Fruit fly (Drosophila melanogaster) whole organism, embryonic: ENCODE results near the gene rdog.
A peak's percentile ranks its signal among the peaks of the same experiment; 100 is the strongest.

Experiments used
- BtbVII ChIP-seq: fragments of 200-800 bp; sonication (Bioruptor generic); optimal IDR thresholded peaks from 3 replicates; lab custom pipeline; 2017; ENCODE audit warnings: missing biosample characterization, mild to moderate bottlenecking, missing genetic modification characterization
- Bteb2 ChIP-seq: fragments of 200-800 bp; sonication (Bioruptor generic); optimal IDR thresholded peaks from 2 replicates; lab custom pipeline; 2016; ENCODE audit warnings: missing biosample characterization, missing genetic modification characterization
- CG10321 ChIP-seq: fragments of 200-800 bp; sonication (Bioruptor generic); IDR thresholded peaks from 2 replicates; pipeline ENCODE4 v1.3.6; 2022; ENCODE audit warnings: missing biosample characterization, missing genetic modification characterization
- CG13775 ChIP-seq: fragments of 200-800 bp; sonication (Bioruptor generic); optimal IDR thresholded peaks from 3 replicates; lab custom pipeline; 2017; ENCODE audit warnings: missing biosample characterization, mild to moderate bottlenecking, missing genetic modification characterization
- CG14441 ChIP-seq: fragments of 200-800 bp; sonication (Bioruptor generic); IDR thresholded peaks from 2 replicates; pipeline ENCODE4 v1.3.6; 2022; ENCODE audit warnings: missing biosample characterization, missing genetic modification characterization
- CG14710 ChIP-seq: fragments of 200-800 bp; sonication (Bioruptor generic); optimal IDR thresholded peaks from 3 replicates; lab custom pipeline; 2019; ENCODE audit warnings: missing biosample characterization, mild to moderate bottlenecking, missing genetic modification characterization, moderate library complexity
- CG17359 ChIP-seq: fragments of 200-800 bp; sonication (Bioruptor generic); optimal IDR thresholded peaks from 3 replicates; lab custom pipeline; 2018; ENCODE audit warnings: missing biosample characterization, mild to moderate bottlenecking, missing genetic modification characterization, moderate library complexity
- CG17385 ChIP-seq: fragments of 200-800 bp; sonication (Bioruptor generic); optimal IDR thresholded peaks from 3 replicates; lab custom pipeline; 2018; ENCODE audit warnings: missing biosample characterization, mild to moderate bottlenecking, missing genetic modification characterization
- CG17912 ChIP-seq: fragments of 200-800 bp; sonication (Bioruptor generic); optimal IDR thresholded peaks from 2 replicates; lab custom pipeline; 2018; ENCODE audit warnings: missing biosample characterization, mild to moderate bottlenecking, missing genetic modification characterization
- CG18262 ChIP-seq: fragments of 200-800 bp; optimal IDR thresholded peaks from 3 replicates; lab custom pipeline; 2019; ENCODE audit warnings: missing biosample characterization, mild to moderate bottlenecking, missing genetic modification characterization, moderate library complexity
- CG31388 ChIP-seq: fragments of 200-800 bp; sonication (Bioruptor generic); optimal IDR thresholded peaks from 2 replicates; lab custom pipeline; 2016; ENCODE audit warnings: missing biosample characterization, missing genetic modification characterization
- CG31441 ChIP-seq: fragments of 200-800 bp; sonication (Bioruptor generic); IDR thresholded peaks from 2 replicates; pipeline ENCODE4 v1.3.6; 2022; ENCODE audit warnings: missing biosample characterization, missing genetic modification characterization
- CG3163 ChIP-seq: fragments of 200-800 bp; sonication (Bioruptor generic); optimal IDR thresholded peaks from 3 replicates; lab custom pipeline; 2016; ENCODE audit warnings: missing biosample characterization, missing genetic modification characterization
- CG33213 ChIP-seq: fragments of 200-800 bp; sonication (Bioruptor generic); optimal IDR thresholded peaks from 3 replicates; lab custom pipeline; 2016; ENCODE audit warnings: missing biosample characterization, missing genetic modification characterization
- CG34422 ChIP-seq: fragments of 200-800 bp; sonication (Bioruptor generic); IDR thresholded peaks from 3 replicates; pipeline ENCODE4 v1.3.6; 2022; ENCODE audit warnings: missing biosample characterization, missing genetic modification characterization
- CG6765 ChIP-seq: fragments of 200-800 bp; sonication (Bioruptor generic); optimal IDR thresholded peaks from 3 replicates; lab custom pipeline; 2017; ENCODE audit warnings: missing biosample characterization, mild to moderate bottlenecking, missing genetic modification characterization
- CG7271 ChIP-seq: fragments of 200-800 bp; sonication (Bioruptor generic); optimal IDR thresholded peaks from 2 replicates; lab custom pipeline; 2018; ENCODE audit warnings: missing biosample characterization, mild to moderate bottlenecking, missing genetic modification characterization, moderate library complexity
- CG8944 ChIP-seq: fragments of 200-800 bp; sonication (Bioruptor generic); optimal IDR thresholded peaks from 3 replicates; lab custom pipeline; 2016; ENCODE audit warnings: missing biosample characterization, missing genetic modification characterization
- D19A ChIP-seq: fragments of 200-800 bp; optimal IDR thresholded peaks from 3 replicates; lab custom pipeline; 2019; ENCODE audit warnings: missing biosample characterization, mild to moderate bottlenecking, missing genetic modification characterization, moderate library complexity
- Drgx ChIP-seq: fragments of 200-800 bp; sonication (Bioruptor generic); IDR thresholded peaks from 2 replicates; pipeline ENCODE4 v1.3.6; 2022; ENCODE audit warnings: missing biosample characterization, missing genetic modification characterization
- ERR ChIP-seq: fragments of 200-800 bp; sonication (Bioruptor generic); optimal IDR thresholded peaks from 2 replicates; lab custom pipeline; 2016; ENCODE audit warnings: missing biosample characterization, missing genetic modification characterization
- Elba2 ChIP-seq: fragments of 200-800 bp; sonication (Bioruptor generic); optimal IDR thresholded peaks from 3 replicates; lab custom pipeline; 2016; ENCODE audit warnings: missing biosample characterization, missing genetic modification characterization
- Ets65A ChIP-seq: fragments of 200-800 bp; sonication (Bioruptor generic); peaks from one replicate; lab custom pipeline; 2016; ENCODE audit warnings: missing biosample characterization, missing genetic modification characterization
- Hmr ChIP-seq: fragments of 200-800 bp; sonication (Bioruptor generic); optimal IDR thresholded peaks from 3 replicates; lab custom pipeline; 2017; ENCODE audit warnings: mild to moderate bottlenecking, missing biosample characterization, missing genetic modification reagents, missing genetic modification characterization
- Hr3 ChIP-seq: fragments of 200-800 bp; sonication (Bioruptor generic); optimal IDR thresholded peaks from 3 replicates; lab custom pipeline; 2016; ENCODE audit warnings: missing biosample characterization, missing genetic modification characterization
- Hr39 ChIP-seq: fragments of >200 bp; optimal IDR thresholded peaks from 2 replicates; lab custom pipeline; 2017
- Hr78 ChIP-seq, 2 experiments: fragments of 200-800 bp in 1 of 2; fragments of >200 bp in 1 of 2; sonication (Bioruptor generic) in 1 of 2; optimal IDR thresholded peaks; 2 replicates each; lab custom pipeline; 2017 to 2019; ENCODE audit warnings: missing biosample characterization in 2 of 2, missing genetic modification characterization in 2 of 2, mild to moderate bottlenecking in 1 of 2, moderate library complexity in 1 of 2
- NK7.1 ChIP-seq: fragments of 200-800 bp; sonication (Bioruptor generic); optimal IDR thresholded peaks from 3 replicates; lab custom pipeline; 2016; ENCODE audit warnings: missing biosample characterization, missing genetic modification characterization
- Trl ChIP-seq, 3 experiments: fragments of >200 bp in 2 of 3; fragments of 200-800 bp in 1 of 3; sonication (Bioruptor generic) in 1 of 3; optimal IDR thresholded peaks; 2 replicates in 1 of 3; 3 replicates in 2 of 3; lab custom pipeline; 2016 to 2017; ENCODE audit warnings: missing biosample characterization in 1 of 3, missing genetic modification characterization in 1 of 3
- Xbp1 ChIP-seq: fragments of 200-800 bp; sonication (Bioruptor generic); optimal IDR thresholded peaks from 3 replicates; lab custom pipeline; 2016; ENCODE audit warnings: missing biosample characterization, mild to moderate bottlenecking, missing genetic modification characterization
- YL-1 ChIP-seq: fragments of 200-800 bp; sonication (Bioruptor generic); optimal IDR thresholded peaks from 3 replicates; lab custom pipeline; 2017; ENCODE audit warnings: missing biosample characterization, mild to moderate bottlenecking, missing genetic modification characterization
- ab ChIP-seq: fragments of 200-800 bp; sonication (Bioruptor generic); optimal IDR thresholded peaks from 2 replicates; lab custom pipeline; 2016; ENCODE audit warnings: missing biosample characterization, missing genetic modification characterization
- bbx ChIP-seq: fragments of 200-800 bp; sonication (Bioruptor generic); IDR thresholded peaks from 2 replicates; pipeline ENCODE4 v1.3.6; 2022; ENCODE audit warnings: missing biosample characterization, missing genetic modification characterization; ENCODE audit not compliant: partially characterized antibody
- cad ChIP-seq: fragments of >200 bp; optimal IDR thresholded peaks from 2 replicates; lab custom pipeline; 2017; ENCODE audit warnings: missing biosample characterization, missing genetic modification characterization
- dan ChIP-seq: fragments of 200-800 bp; sonication (Bioruptor generic); IDR thresholded peaks from 2 replicates; pipeline ENCODE4 v1.3.6; 2022; ENCODE audit warnings: missing biosample characterization, missing genetic modification characterization
- dmrt99B ChIP-seq: fragments of 200-800 bp; sonication (Bioruptor generic); optimal IDR thresholded peaks from 2 replicates; lab custom pipeline; 2018; ENCODE audit warnings: missing biosample characterization, mild to moderate bottlenecking, missing genetic modification characterization, moderate library complexity
- eyg ChIP-seq: fragments of 200-800 bp; sonication (Bioruptor generic); optimal IDR thresholded peaks from 3 replicates; lab custom pipeline; 2016; ENCODE audit warnings: missing biosample characterization, missing genetic modification characterization
- ftz-f1 ChIP-seq: fragments of 200-800 bp; sonication (Bioruptor generic); optimal IDR thresholded peaks from 2 replicates; lab custom pipeline; 2016; ENCODE audit warnings: missing biosample characterization, missing genetic modification characterization
- gem ChIP-seq: fragments of 200-800 bp; sonication (Bioruptor generic); optimal IDR thresholded peaks from 2 replicates; lab custom pipeline; 2019; ENCODE audit warnings: missing biosample characterization, mild to moderate bottlenecking, missing genetic modification characterization, moderate library complexity
- gfzf ChIP-seq: fragments of 200-800 bp; sonication (Bioruptor generic); optimal IDR thresholded peaks from 2 replicates; lab custom pipeline; 2016; ENCODE audit warnings: missing biosample characterization, mild to moderate bottlenecking, missing genetic modification characterization, moderate library complexity
- hbn ChIP-seq: fragments of 200-800 bp; sonication (Bioruptor generic); IDR thresholded peaks from 2 replicates; pipeline ENCODE4 v1.3.6; 2022; ENCODE audit warnings: missing biosample characterization, missing genetic modification characterization; ENCODE audit not compliant: partially characterized antibody
- lab ChIP-seq: fragments of 200-800 bp; sonication (Bioruptor generic); optimal IDR thresholded peaks from 3 replicates; lab custom pipeline; 2017; ENCODE audit warnings: missing biosample characterization, missing genetic modification characterization, mild to moderate bottlenecking, moderate library complexity, missing genetic modification reagents
- mirr ChIP-seq: fragments of 200-800 bp; sonication (Bioruptor generic); optimal IDR thresholded peaks from 3 replicates; lab custom pipeline; 2018; ENCODE audit warnings: missing biosample characterization, mild to moderate bottlenecking, missing genetic modification characterization
- nerfin-1 ChIP-seq: fragments of 200-800 bp; sonication (Bioruptor generic); optimal IDR thresholded peaks from 3 replicates; lab custom pipeline; 2019; ENCODE audit warnings: missing biosample characterization, mild to moderate bottlenecking, missing genetic modification characterization, moderate library complexity
- pita ChIP-seq: fragments of 200-800 bp; sonication (Bioruptor generic); optimal IDR thresholded peaks from 2 replicates; lab custom pipeline; 2017; ENCODE audit warnings: missing biosample characterization, mild to moderate bottlenecking, missing genetic modification characterization
- pnt ChIP-seq: fragments of 200-800 bp; sonication (Bioruptor generic); optimal IDR thresholded peaks from 3 replicates; lab custom pipeline; 2016; ENCODE audit warnings: missing biosample characterization, missing genetic modification characterization
- rib ChIP-seq: fragments of 200-800 bp; sonication (Bioruptor generic); IDR thresholded peaks from 2 replicates; pipeline ENCODE4 v1.3.6; 2022; ENCODE audit warnings: missing biosample characterization, missing genetic modification characterization
- sc ChIP-seq, 3 experiments: fragments of >200 bp in 2 of 3; fragments of 200-800 bp in 1 of 3; sonication (Bioruptor generic) in 1 of 3; optimal IDR thresholded peaks; 2 replicates in 2 of 3; 3 replicates in 1 of 3; lab custom pipeline; 2017; ENCODE audit warnings: mild to moderate bottlenecking in 1 of 3, missing biosample characterization in 1 of 3, missing genetic modification characterization in 1 of 3, missing genetic modification reagents in 1 of 3
- sob ChIP-seq: fragments of 200-800 bp; sonication (Bioruptor generic); IDR thresholded peaks from 2 replicates; pipeline ENCODE4 v1.3.6; 2022; ENCODE audit warnings: missing biosample characterization, missing genetic modification characterization
- stc ChIP-seq: fragments of 200-800 bp; sonication (Bioruptor generic); IDR thresholded peaks from 2 replicates; pipeline ENCODE4 v1.3.6; 2022; ENCODE audit warnings: missing biosample characterization, missing genetic modification characterization

Gene rdog

DNA sequence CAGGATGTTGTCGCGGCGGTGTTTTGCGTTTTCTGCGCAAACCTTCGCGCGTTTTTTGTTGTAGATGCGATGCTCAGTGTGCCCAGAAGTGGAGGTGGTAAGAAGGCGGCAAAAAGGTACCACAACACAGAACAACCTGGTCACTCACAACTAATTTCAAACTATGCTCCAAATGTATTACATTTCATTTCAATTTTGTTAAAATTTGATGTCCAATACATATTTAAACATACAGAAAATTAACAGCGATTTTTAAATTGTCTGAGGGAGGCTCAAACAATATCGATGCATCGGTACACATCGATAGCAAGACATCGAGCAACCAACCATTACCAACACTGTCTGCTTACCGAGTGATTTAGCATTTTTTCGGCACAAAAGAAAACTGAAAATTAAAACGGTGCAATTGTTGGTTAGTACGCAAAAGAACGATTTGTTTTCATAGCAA is 4.7 kb upstream of the rdog start, which contains the start of the genes Slbp and Rpn2 (continued):
- TF ChIP-seq Hmr (GFP tag; lab: Kevin White, UChicago) (peak; percentile 48), CG17385 (GFP tag; lab: Kevin White, UChicago) (peak; percentile 8), rib (GFP tag; lab: Robert Waterston, UW) (no peak), CG31388 (GFP tag; lab: Kevin White, UChicago) (no peak), Hr78 (GFP tag; optimal IDR thresholded peaks at IDR 0.05; lab: Kevin White, UChicago) (no peak), CG18262 (tag; lab: Kevin White, UChicago) (peak; percentile 31), cad (GFP tag; lab: Kevin White, UChicago) (no peak), CG17359 (tag; lab: Kevin White, UChicago) (no peak), CG14441 (GFP tag; lab: Robert Waterston, UW) (no peak), CG14710 (tag; lab: Kevin White, UChicago) (peak; percentile 83), gfzf (GFP tag; lab: Kevin White, UChicago) (peak; percentile 97), hbn (GFP tag; lab: Robert Waterston, UW) (peak; percentile 95), pnt (no peak), Xbp1 (GFP tag; lab: Kevin White, UChicago) (peak; percentile 40), lab (GFP tag; lab: Kevin White, UChicago) (peak; percentile 55), pita (no peak), D19A (tag; lab: Kevin White, UChicago) (no peak), CG34422 (GFP tag; lab: Robert Waterston, UW) (peak; percentile 47; the same call in 2 of the 3 replicates), dan (no peak), YL-1 (GFP tag; lab: Kevin White, UChicago) (peak; percentile 88), gem (tag; lab: Kevin White, UChicago) (peak; percentile 26), ERR (GFP tag; lab: Kevin White, UChicago) (peak; percentile 70), CG8944 (GFP tag; lab: Kevin White, UChicago) (peak; percentile 7), ab (GFP tag; lab: Kevin White, UChicago) (no peak), CG13775 (GFP tag; lab: Kevin White, UChicago) (peak; percentile 26), Elba2 (GFP tag; lab: Kevin White, UChicago) (peak; percentile 40), Bteb2 (peak; percentile 15), Drgx (GFP tag; lab: Robert Waterston, UW) (no peak), CG6765 (GFP tag; lab: Kevin White, UChicago) (no peak), CG33213 (GFP tag; lab: Kevin White, UChicago) (peak; percentile 67), Ets65A (GFP tag; lab: Kevin White, UChicago) (peak; percentile 89), CG7271 (tag; lab: Kevin White, UChicago) (peak; percentile 20), CG17912 (GFP tag; lab: Kevin White, UChicago) (no peak), CG10321 (no peak), Hr3 (GFP tag; lab: Kevin White, UChicago) (peak; percentile 42), ftz-f1 (GFP tag; lab: Kevin White, UChicago) (no peak), dmrt99B (tag; lab: Kevin White, UChicago) (no peak), CG31441 (GFP tag; lab: Robert Waterston, UW) (0 out of 2 replicates have a peak, but pooled peaks have one; percentile 20), Trl (optimal IDR thresholded peaks at IDR 0.05; lab: Kevin White, UChicago) (no peak), Trl (GFP tag; optimal IDR thresholded peaks at IDR 0.05; lab: Kevin White, UChicago) (peak; percentile 42), nerfin-1 (peak; percentile 29), bbx (GFP tag; lab: Robert Waterston, UW) (peak; percentile 90), sc (optimal IDR thresholded peaks at IDR 0.05; lab: Kevin White, UChicago) (no peak), sc (GFP tag; optimal IDR thresholded peaks at IDR 0.05; lab: Kevin White, UChicago) (no peak), eyg (GFP tag; lab: Kevin White, UChicago) (peak; percentile 53), sob (GFP tag; lab: Robert Waterston, UW) (peak; percentile 62), Hr39 (lab: Kevin White, UChicago) (no peak), NK7.1 (GFP tag; lab: Kevin White, UChicago) (no peak), stc (GFP tag; lab: Robert Waterston, UW) (no peak), mirr (GFP tag; lab: Kevin White, UChicago) (peak; percentile 29), BtbVII (GFP tag; lab: Kevin White, UChicago) (no peak), CG3163 (GFP tag; lab: Kevin White, UChicago) (peak; percentile 59)
